Worm (Caenorhabditis elegans) whole organism, L4/young adult: Measurements from ENCODE around the gene dmsr-12.

Experiments used
- dao-5 ChIP-seq: sonication (generic microtip); optimal IDR thresholded peaks from 2 replicates; lab custom pipeline; 2016; ENCODE audit warnings: missing genotype, missing genetic modification characterization, moderate library complexity, missing compliant biosample characterization
- him-1 ChIP-seq: sonication (generic microtip); optimal IDR thresholded peaks from 2 replicates; lab custom pipeline; 2016; ENCODE audit warnings: missing genotype, missing genetic modification reagents, missing genetic modification characterization, missing compliant biosample characterization

ce11 chrV:6819812-6820211 is 13.6 kb upstream of the dmsr-12 start, which contains the start of gene dmsr-13:
- TF ChIP-seq dao-5 = no peak
- TF ChIP-seq him-1 (tag; lab: Kevin White, UChicago) = no peak
